Worm (Caenorhabditis elegans) whole organism, mixed stage, embryonic: ENCODE measurements around the gene F25F2.1.
A peak's percentile ranks its signal among the peaks of the same experiment; 100 is the strongest.

ENCODE experiments used
- M03D4.4 ChIP-seq: sonication (generic microtip); optimal IDR thresholded peaks from 2 replicates; lab custom pipeline; 2017; ENCODE audit warnings: mild to moderate bottlenecking, missing genetic modification characterization, missing compliant biosample characterization
- bed-3 ChIP-seq: fragments of 200-800 bp; sonication (Bioruptor generic); optimal IDR thresholded peaks from 3 replicates; lab custom pipeline; 2018; ENCODE audit warnings: mild to moderate bottlenecking, missing genetic modification characterization, moderate library complexity, missing compliant biosample characterization
- blmp-1 ChIP-seq: fragments of 150-350 bp; optimal IDR thresholded peaks from 2 replicates; lab custom pipeline; 2014; ENCODE audit warnings: missing biosample characterization, missing genetic modification characterization
- ceh-39 ChIP-seq: fragments of 150-350 bp; optimal IDR thresholded peaks from 2 replicates; lab custom pipeline; 2014; ENCODE audit warnings: missing biosample characterization, missing genetic modification characterization
- ceh-43 ChIP-seq: fragments of 200-800 bp; sonication (Bioruptor generic); optimal IDR thresholded peaks from 2 replicates; lab custom pipeline; 2018; ENCODE audit warnings: mild to moderate bottlenecking, missing genetic modification characterization, moderate library complexity, missing compliant biosample characterization
- ceh-83 ChIP-seq: fragments of 200-800 bp; sonication (Bioruptor generic); optimal IDR thresholded peaks from 2 replicates; lab custom pipeline; 2018; ENCODE audit warnings: mild to moderate bottlenecking, missing genetic modification characterization, missing compliant biosample characterization
- ces-1 ChIP-seq: fragments of 150-350 bp; optimal IDR thresholded peaks from 2 replicates; lab custom pipeline; 2014; ENCODE audit warnings: missing biosample characterization, missing genetic modification reagents, missing genetic modification characterization
- cnd-1 ChIP-seq: fragments of 200-800 bp; sonication (Bioruptor generic); optimal IDR thresholded peaks from 2 replicates; lab custom pipeline; 2018; ENCODE audit warnings: mild to moderate bottlenecking, missing genetic modification characterization, missing compliant biosample characterization
- drap-1 ChIP-seq: fragments of 200-800 bp; sonication (Bioruptor generic); optimal IDR thresholded peaks from 3 replicates; lab custom pipeline; 2018; ENCODE audit warnings: mild to moderate bottlenecking, missing genetic modification characterization, missing compliant biosample characterization
- elt-1 ChIP-seq: sonication (generic microtip); optimal IDR thresholded peaks from 2 replicates; lab custom pipeline; 2017; ENCODE audit warnings: missing genetic modification characterization, mild to moderate bottlenecking, missing compliant biosample characterization, antibody characterized with exemption, moderate library complexity, borderline replicate concordance; ENCODE audit not compliant: insufficient read depth
- elt-3 ChIP-seq: fragments of 150-350 bp; optimal IDR thresholded peaks from 2 replicates; lab custom pipeline; 2014; ENCODE audit warnings: missing biosample characterization, missing genetic modification characterization
- flh-1 ChIP-seq: fragments of 200-800 bp; sonication (Bioruptor generic); optimal IDR thresholded peaks from 2 replicates; lab custom pipeline; 2018; ENCODE audit warnings: mild to moderate bottlenecking, missing genetic modification characterization, moderate library complexity, missing compliant biosample characterization
- ham-2 ChIP-seq: fragments of 200-800 bp; sonication (Bioruptor generic); optimal IDR thresholded peaks from 2 replicates; lab custom pipeline; 2018; ENCODE audit warnings: mild to moderate bottlenecking, missing genetic modification characterization, missing compliant biosample characterization
- hlh-1 ChIP-seq: fragments of 150-350 bp; optimal IDR thresholded peaks from 2 replicates; lab custom pipeline; 2014; ENCODE audit warnings: missing biosample characterization, missing genetic modification reagents, missing genetic modification characterization
- lin-13 ChIP-seq: fragments of 150-350 bp; optimal IDR thresholded peaks from 2 replicates; lab custom pipeline; 2014; ENCODE audit warnings: missing biosample characterization, missing genetic modification characterization
- lin-32 ChIP-seq: fragments of 200-800 bp; sonication (Bioruptor generic); optimal IDR thresholded peaks from 2 replicates; lab custom pipeline; 2018; ENCODE audit warnings: mild to moderate bottlenecking, missing genetic modification characterization, missing compliant biosample characterization
- lsy-2 ChIP-seq: fragments of 150-350 bp; optimal IDR thresholded peaks from 2 replicates; lab custom pipeline; 2014; ENCODE audit warnings: missing biosample characterization, missing genetic modification characterization
- mab-5 ChIP-seq: fragments of 150-350 bp; optimal IDR thresholded peaks from 2 replicates; lab custom pipeline; 2014; ENCODE audit warnings: missing biosample characterization, missing genetic modification characterization
- mep-1 ChIP-seq: fragments of 150-350 bp; optimal IDR thresholded peaks from 2 replicates; lab custom pipeline; 2017; ENCODE audit warnings: missing biosample characterization, missing genetic modification reagents, missing genetic modification characterization, inconsistent platforms
- mls-2 ChIP-seq: sonication (generic microtip); optimal IDR thresholded peaks from 2 replicates; lab custom pipeline; 2016; ENCODE audit warnings: mild to moderate bottlenecking, missing genetic modification characterization, moderate library complexity, missing compliant biosample characterization
- nhr-12 ChIP-seq: fragments of 150-350 bp; optimal IDR thresholded peaks from 2 replicates; lab custom pipeline; 2014; ENCODE audit warnings: missing biosample characterization, missing genetic modification characterization
- nhr-2 ChIP-seq: fragments of 150-350 bp; optimal IDR thresholded peaks from 2 replicates; lab custom pipeline; 2014; ENCODE audit warnings: missing biosample characterization, missing genetic modification characterization
- nhr-237 ChIP-seq: fragments of 150-350 bp; optimal IDR thresholded peaks from 2 replicates; lab custom pipeline; 2014; ENCODE audit warnings: missing biosample characterization, missing genetic modification characterization
- nhr-28 ChIP-seq: fragments of 150-350 bp; optimal IDR thresholded peaks from 2 replicates; lab custom pipeline; 2014; ENCODE audit warnings: missing biosample characterization, missing genetic modification characterization
- nhr-76 ChIP-seq: sonication (generic microtip); optimal IDR thresholded peaks from 2 replicates; lab custom pipeline; 2017; ENCODE audit warnings: missing biosample characterization, missing genetic modification characterization
- pha-4 ChIP-seq: fragments of 150-350 bp; optimal IDR thresholded peaks from 2 replicates; lab custom pipeline; 2018; ENCODE audit warnings: missing biosample characterization, missing genetic modification reagents, missing genetic modification characterization
- sem-2 ChIP-seq: fragments of 200-800 bp; sonication (Bioruptor generic); optimal IDR thresholded peaks from 2 replicates; lab custom pipeline; 2018; ENCODE audit warnings: mild to moderate bottlenecking, missing genetic modification characterization, missing compliant biosample characterization
- snpc-4 ChIP-seq: fragments of 150-350 bp; optimal IDR thresholded peaks from 2 replicates; lab custom pipeline; 2014; ENCODE audit warnings: missing biosample characterization, missing genetic modification characterization
- sptf-1 ChIP-seq: sonication (generic microtip); optimal IDR thresholded peaks from 2 replicates; lab custom pipeline; 2017; ENCODE audit warnings: mild to moderate bottlenecking, missing genetic modification characterization, moderate library complexity, missing compliant biosample characterization
- tbx-8 ChIP-seq: fragments of 200-800 bp; sonication (Bioruptor generic); optimal IDR thresholded peaks from 2 replicates; lab custom pipeline; 2018; ENCODE audit warnings: mild to moderate bottlenecking, missing genetic modification characterization, moderate library complexity, missing compliant biosample characterization
- unc-120 ChIP-seq: sonication (generic microtip); optimal IDR thresholded peaks from 2 replicates; lab custom pipeline; 2017; ENCODE audit warnings: missing genetic modification characterization, missing compliant biosample characterization; ENCODE audit not compliant: poor library complexity, severe bottlenecking
- unc-39 ChIP-seq: fragments of 150-350 bp; optimal IDR thresholded peaks from 2 replicates; lab custom pipeline; 2014; ENCODE audit warnings: missing biosample characterization, missing genetic modification characterization
- unc-62 ChIP-seq: fragments of 150-350 bp; optimal IDR thresholded peaks from 2 replicates; lab custom pipeline; 2014; ENCODE audit warnings: missing biosample characterization, missing genetic modification reagents, missing genetic modification characterization
- zip-8 ChIP-seq: fragments of 150-350 bp; optimal IDR thresholded peaks from 2 replicates; lab custom pipeline; 2014; ENCODE audit warnings: missing biosample characterization, missing genetic modification characterization
- ztf-11 ChIP-seq: fragments of 150-350 bp; optimal IDR thresholded peaks from 2 replicates; lab custom pipeline; 2014; ENCODE audit warnings: missing biosample characterization, missing genetic modification characterization

F25F2.1 gene

ce11 chrIII:4468390-4468789 is 40.3 kb upstream of the F25F2.1 start:
- no peak for TF ChIP-seq bed-3 (GFP tag; lab: Kevin White, UChicago)
- TF ChIP-seq M03D4.4 (tag; lab: Kevin White, UChicago), result no peak
- no peak for TF ChIP-seq sptf-1 (tag; lab: Kevin White, UChicago)
- no peak for TF ChIP-seq ces-1 (GFP tag; lab: Kevin White, UChicago)
- TF ChIP-seq hlh-1, result no peak
- no peak for TF ChIP-seq unc-39 (tag; lab: Kevin White, UChicago)
- no peak for TF ChIP-seq sem-2 (GFP tag; lab: Kevin White, UChicago)
- TF ChIP-seq mab-5, result no peak
- no peak for TF ChIP-seq mep-1 (tag; lab: Kevin White, UChicago)
- no peak for TF ChIP-seq flh-1 (GFP tag; lab: Kevin White, UChicago)
- no peak for TF ChIP-seq ceh-43
- TF ChIP-seq blmp-1 (tag; lab: Kevin White, UChicago), result no peak
- no peak for TF ChIP-seq nhr-237 (tag; lab: Kevin White, UChicago)
- TF ChIP-seq zip-8 (tag; lab: Kevin White, UChicago), result no peak
- TF ChIP-seq, all 35 proteins: peak for 0

ce11 chrIII:4468812-4469211 is 39.8 kb upstream of the F25F2.1 start, which contains the start of gene mstr-2:
mstr-2 (plus strand) TSS chrIII:4469112.
- TF ChIP-seq nhr-2 (tag; lab: Kevin White, UChicago), result peak; percentile 25
- TF ChIP-seq M03D4.4 (tag; lab: Kevin White, UChicago), result no peak
- TF ChIP-seq ces-1 (GFP tag; lab: Kevin White, UChicago), result no peak
- no peak for TF ChIP-seq cnd-1
- no peak for TF ChIP-seq elt-3

ce11 chrIII:4470793-4471192 is 37.9 kb upstream of the F25F2.1 start:
- TF ChIP-seq lsy-2 (tag; lab: Kevin White, UChicago) (peak; percentile 45), tbx-8 (GFP tag; lab: Kevin White, UChicago) (peak; percentile 82), ceh-83 (GFP tag; lab: Kevin White, UChicago) (peak; percentile 97), nhr-12 (peak; percentile 54), hlh-1 (peak; percentile 20), unc-62 (GFP tag; lab: Kevin White, UChicago) (peak; percentile 10), sptf-1 (tag; lab: Kevin White, UChicago) (peak; percentile 96), nhr-2 (tag; lab: Kevin White, UChicago) (peak; percentile 20), lin-13 (tag; lab: Kevin White, UChicago) (peak; percentile 30), nhr-28 (tag; lab: Kevin White, UChicago) (no peak), unc-120 (peak; percentile 85), ceh-43 (peak; percentile 85), nhr-237 (tag; lab: Kevin White, UChicago) (no peak), blmp-1 (tag; lab: Kevin White, UChicago) (no peak), bed-3 (GFP tag; lab: Kevin White, UChicago) (peak; percentile 81), lin-32 (GFP tag; lab: Kevin White, UChicago) (peak; percentile 83), sem-2 (GFP tag; lab: Kevin White, UChicago) (peak; percentile 90), pha-4 (tag; lab: Kevin White, UChicago) (peak; percentile 37), mls-2 (peak; percentile 96), elt-1 (tag; lab: Kevin White, UChicago) (no peak), elt-3 (no peak), snpc-4 (tag; lab: Kevin White, UChicago) (no peak), ztf-11 (peak; percentile 16), flh-1 (GFP tag; lab: Kevin White, UChicago) (peak; percentile 76), mep-1 (tag; lab: Kevin White, UChicago) (peak; percentile 73), unc-39 (tag; lab: Kevin White, UChicago) (peak; percentile 40), ces-1 (GFP tag; lab: Kevin White, UChicago) (peak; percentile 17), zip-8 (tag; lab: Kevin White, UChicago) (no peak), drap-1 (GFP tag; lab: Kevin White, UChicago) (peak; percentile 90), mab-5 (no peak), M03D4.4 (tag; lab: Kevin White, UChicago) (peak; percentile 94), nhr-76 (tag; lab: Kevin White, UChicago) (no peak), cnd-1 (peak; percentile 95), ceh-39 (tag; lab: Kevin White, UChicago) (peak; percentile 52), ham-2 (GFP tag; lab: Kevin White, UChicago) (peak; percentile 78)
- TF ChIP-seq, all 35 proteins: peak for 26
